Fruit fly (Drosophila melanogaster): ENCODE data around the gene Tnks.

dm6 chr3R:25686698-25687420 lies 25.8 kb upstream of the Tnks start, which contains the start of gene CLS:
- TF ChIP-seq usp (GFP tag; optimal IDR thresholded peaks at IDR 0.05) (no peak), Dll (optimal IDR thresholded peaks at IDR 0.05) (no peak), EcR (GFP tag; optimal IDR thresholded peaks at IDR 0.05) (no peak), CG8478 (optimal IDR thresholded peaks at IDR 0.05) (no peak), psq (optimal IDR thresholded peaks at IDR 0.05) (no peak), pan (optimal IDR thresholded peaks at IDR 0.05) (no peak)
